Worm (Caenorhabditis elegans) whole organism, L1 larva: ENCODE measurements around the gene M01H9.4.

Experiments
- C16A3.4 ChIP-seq: fragments of 150-350 bp; optimal IDR thresholded peaks from 2 replicates; lab custom pipeline; 2014; ENCODE audit warnings: missing biosample characterization, missing genetic modification characterization
- C34B4.2 ChIP-seq: sonication (generic microtip); optimal IDR thresholded peaks from 2 replicates; lab custom pipeline; 2017; ENCODE audit warnings: mild to moderate bottlenecking, missing genetic modification characterization, missing compliant biosample characterization
- Y116A8C.19 ChIP-seq: sonication (generic microtip); optimal IDR thresholded peaks from 2 replicates; lab custom pipeline; 2016; ENCODE audit warnings: missing compliant biosample characterization, missing genetic modification characterization, borderline replicate concordance
- aha-1 ChIP-seq: fragments of 150-350 bp; optimal IDR thresholded peaks from 2 replicates; lab custom pipeline; 2014; ENCODE audit warnings: missing biosample characterization, missing genetic modification characterization
- aly-2 ChIP-seq: fragments of 150-350 bp; optimal IDR thresholded peaks from 2 replicates; lab custom pipeline; 2014; ENCODE audit warnings: missing biosample characterization, missing genetic modification characterization
- ama-1 ChIP-seq: fragments of 150-350 bp; optimal IDR thresholded peaks from 2 replicates; lab custom pipeline; 2014
- ceh-63 ChIP-seq: fragments of 200-800 bp; sonication (Bioruptor generic); optimal IDR thresholded peaks from 2 replicates; lab custom pipeline; 2018; ENCODE audit warnings: mild to moderate bottlenecking, missing genetic modification characterization, missing compliant biosample characterization
- ceh-88 ChIP-seq: fragments of 200-800 bp; sonication (Bioruptor generic); IDR thresholded peaks from 2 replicates; pipeline ENCODE4 v1.3.6; 2022; ENCODE audit warnings: missing genetic modification characterization, missing compliant biosample characterization
- ceh-90 ChIP-seq: sonication (generic microtip); optimal IDR thresholded peaks from 2 replicates; lab custom pipeline; 2016; ENCODE audit warnings: missing genetic modification characterization, missing compliant biosample characterization
- ces-1 ChIP-seq: fragments of 150-350 bp; optimal IDR thresholded peaks from 2 replicates; lab custom pipeline; 2014; ENCODE audit warnings: missing biosample characterization, missing genetic modification reagents, missing genetic modification characterization
- dsc-1 ChIP-seq: sonication (generic microtip); optimal IDR thresholded peaks from 2 replicates; lab custom pipeline; 2016; ENCODE audit warnings: mild to moderate bottlenecking, missing genetic modification characterization, missing compliant biosample characterization
- efl-1 ChIP-seq, 4 experiments: fragments of 150-350 bp; optimal IDR thresholded peaks in 3 of 4; peaks in 1 of 4; 1 replicate in 1 of 4; 2 replicates in 3 of 4; lab custom pipeline; 2014; ENCODE audit warnings: missing biosample characterization in 2 of 4, missing genetic modification characterization in 2 of 4, missing genetic modification reagents in 2 of 4
- efl-3 ChIP-seq: fragments of 200-800 bp; sonication (Bioruptor generic); optimal IDR thresholded peaks from 2 replicates; lab custom pipeline; 2018; ENCODE audit warnings: mild to moderate bottlenecking, missing genetic modification characterization, missing compliant biosample characterization
- egl-13 ChIP-seq: sonication (generic microtip); optimal IDR thresholded peaks from 2 replicates; lab custom pipeline; 2016; ENCODE audit warnings: missing genotype, missing genetic modification reagents, missing genetic modification characterization, missing compliant biosample characterization
- egl-27 ChIP-seq, 2 experiments: fragments of 150-350 bp in 1 of 2; sonication (generic microtip); optimal IDR thresholded peaks; 3 replicates each; lab custom pipeline; 2017 to 2018; ENCODE audit warnings: missing biosample characterization in 2 of 2, missing genetic modification characterization in 2 of 2, missing genetic modification reagents in 2 of 2
- elt-2 ChIP-seq: sonication (generic microtip); optimal IDR thresholded peaks from 2 replicates; lab custom pipeline; 2016; ENCODE audit warnings: missing genetic modification characterization, mild to moderate bottlenecking, inconsistent platforms, missing compliant biosample characterization, missing genetic modification reagents
- fkh-10 ChIP-seq: sonication (generic microtip); optimal IDR thresholded peaks from 2 replicates; lab custom pipeline; 2017; ENCODE audit warnings: missing biosample characterization, missing genetic modification reagents, missing genetic modification characterization
- fkh-8 ChIP-seq: sonication (generic microtip); optimal IDR thresholded peaks from 2 replicates; lab custom pipeline; 2016; ENCODE audit warnings: mild to moderate bottlenecking, missing genetic modification characterization, missing compliant biosample characterization
- hlh-4 ChIP-seq: sonication (generic microtip); optimal IDR thresholded peaks from 2 replicates; lab custom pipeline; 2016; ENCODE audit warnings: mild to moderate bottlenecking, missing genetic modification characterization, missing compliant biosample characterization
- hpl-2 ChIP-seq: fragments of 150-350 bp; optimal IDR thresholded peaks from 2 replicates; lab custom pipeline; 2014; ENCODE audit warnings: missing biosample characterization, missing genetic modification reagents, missing genetic modification characterization
- jun-1 ChIP-seq: fragments of 150-350 bp; optimal IDR thresholded peaks from 2 replicates; lab custom pipeline; 2014; ENCODE audit warnings: missing biosample characterization, missing genetic modification reagents, missing genetic modification characterization
- lin-14 ChIP-seq: fragments of 200-800 bp; sonication (Bioruptor generic); optimal IDR thresholded peaks from 2 replicates; lab custom pipeline; 2018; ENCODE audit warnings: mild to moderate bottlenecking, missing genetic modification characterization, moderate library complexity, missing compliant biosample characterization
- lin-15B ChIP-seq: fragments of 150-350 bp; sonication (generic microtip); optimal IDR thresholded peaks from 3 replicates; lab custom pipeline; 2014; ENCODE audit warnings: missing biosample characterization, missing genetic modification characterization
- lin-35 ChIP-seq, 2 experiments: fragments of 150-350 bp; optimal IDR thresholded peaks; 2 replicates each; lab custom pipeline; 2014; ENCODE audit warnings: missing biosample characterization in 2 of 2, missing genetic modification characterization in 2 of 2, missing genetic modification reagents in 2 of 2
- mdl-1 ChIP-seq, 2 experiments: fragments of 150-350 bp; optimal IDR thresholded peaks; 2 replicates each; lab custom pipeline; 2014 to 2017; ENCODE audit warnings: missing biosample characterization in 2 of 2, missing genetic modification characterization in 2 of 2, inconsistent platforms in 1 of 2
- nhr-19 ChIP-seq: fragments of 200-800 bp; sonication (Bioruptor generic); conservative IDR thresholded peaks from 2 replicates; pipeline ENCODE4 v1.3.6; 2022; ENCODE audit warnings: missing genetic modification characterization, missing compliant biosample characterization
- nhr-20 ChIP-seq: sonication (generic microtip); optimal IDR thresholded peaks from 2 replicates; lab custom pipeline; 2016; ENCODE audit warnings: mild to moderate bottlenecking, missing genetic modification characterization, missing compliant biosample characterization
- nhr-28 ChIP-seq: fragments of 150-350 bp; optimal IDR thresholded peaks from 2 replicates; lab custom pipeline; 2014; ENCODE audit warnings: missing biosample characterization, missing genetic modification characterization
- nhr-47 ChIP-seq: sonication (generic microtip); optimal IDR thresholded peaks from 2 replicates; lab custom pipeline; 2016; ENCODE audit warnings: mild to moderate bottlenecking, missing genetic modification characterization, moderate library complexity, missing compliant biosample characterization
- nhr-71 ChIP-seq: sonication (generic microtip); optimal IDR thresholded peaks from 2 replicates; lab custom pipeline; 2016; ENCODE audit warnings: mild to moderate bottlenecking, missing genetic modification characterization, moderate library complexity, missing compliant biosample characterization
- nhr-85 ChIP-seq: sonication (generic microtip); peaks from one replicate; lab custom pipeline; 2016; ENCODE audit warnings: missing genetic modification characterization, inconsistent platforms, missing compliant biosample characterization
- pag-3 ChIP-seq: sonication (generic microtip); optimal IDR thresholded peaks from 2 replicates; lab custom pipeline; 2017; ENCODE audit warnings: missing genetic modification characterization, mild to moderate bottlenecking, missing compliant biosample characterization, antibody characterized with exemption, borderline replicate concordance; ENCODE audit not compliant: insufficient read depth
- pqm-1 ChIP-seq: sonication (generic microtip); optimal IDR thresholded peaks from 3 replicates; lab custom pipeline; 2017; ENCODE audit warnings: missing biosample characterization, missing genetic modification characterization
- sox-4 ChIP-seq: sonication (generic microtip); optimal IDR thresholded peaks from 2 replicates; lab custom pipeline; 2016; ENCODE audit warnings: missing genetic modification characterization, missing compliant biosample characterization
- unc-30 ChIP-seq: sonication (generic microtip); optimal IDR thresholded peaks from 2 replicates; lab custom pipeline; 2017; ENCODE audit warnings: missing biosample characterization, missing genetic modification characterization
- unc-98 ChIP-seq: fragments of 200-800 bp; sonication (Bioruptor generic); IDR thresholded peaks from 2 replicates; pipeline ENCODE4 v1.3.6; 2022; ENCODE audit warnings: missing genetic modification characterization, missing compliant biosample characterization
- vab-15 ChIP-seq: sonication (generic microtip); optimal IDR thresholded peaks from 2 replicates; lab custom pipeline; 2017; ENCODE audit warnings: missing genotype, mild to moderate bottlenecking, missing genetic modification characterization, missing compliant biosample characterization
- xbp-1 ChIP-seq: sonication (generic microtip); optimal IDR thresholded peaks from 2 replicates; lab custom pipeline; 2016; ENCODE audit warnings: missing genetic modification characterization, missing compliant biosample characterization
- zag-1 ChIP-seq: fragments of 150-350 bp; optimal IDR thresholded peaks from 2 replicates; lab custom pipeline; 2014; ENCODE audit warnings: missing biosample characterization, missing genetic modification characterization
- ztf-11 ChIP-seq, 2 experiments: sonication (generic microtip); optimal IDR thresholded peaks; 2 replicates each; lab custom pipeline; 2016 to 2017; ENCODE audit warnings: missing genetic modification characterization in 2 of 2, missing biosample characterization in 1 of 2, missing compliant biosample characterization in 1 of 2
- ztf-4 ChIP-seq: fragments of 150-350 bp; optimal IDR thresholded peaks from 2 replicates; lab custom pipeline; 2014; ENCODE audit warnings: missing biosample characterization, missing genetic modification characterization

Gene M01H9.4

ce11 chrIV:4505078-4505477 lies 22.4 kb upstream of the M01H9.4 start:
- no peak for TF ChIP-seq egl-13 (tag; lab: Kevin White, UChicago)
- no peak for TF ChIP-seq ceh-88
- peak; percentile 7 for TF ChIP-seq nhr-71
- TF ChIP-seq hpl-2, result no peak
- no peak for TF ChIP-seq mdl-1 (tag; optimal IDR thresholded peaks at IDR 0.05; lab: Kevin White, UChicago)
- no peak for TF ChIP-seq unc-30 (tag; lab: Kevin White, UChicago)
- TF ChIP-seq xbp-1 (tag; lab: Kevin White, UChicago), result no peak
- no peak for TF ChIP-seq jun-1 (tag; lab: Kevin White, UChicago)
- TF ChIP-seq efl-1 (optimal IDR thresholded peaks at IDR 0.05; lab: Kevin White, UChicago), result no peak
- no peak for TF ChIP-seq efl-1 (GFP tag; optimal IDR thresholded peaks at IDR 0.05 in 1 of 2; lab: Kevin White, UChicago)
- no peak for TF ChIP-seq sox-4 (tag; lab: Kevin White, UChicago)
- TF ChIP-seq ces-1 (GFP tag; lab: Kevin White, UChicago), result peak; percentile 2
- TF ChIP-seq lin-14 (GFP tag; lab: Kevin White, UChicago), result peak; percentile 71
- no peak for TF ChIP-seq aha-1 (tag; lab: Kevin White, UChicago)
- peak; percentile 3 for TF ChIP-seq fkh-10 (GFP tag; lab: Kevin White, UChicago)
- TF ChIP-seq nhr-85, result peak; percentile 23
- no peak for TF ChIP-seq lin-15B (tag; lab: Kevin White, UChicago)
- TF ChIP-seq, all 84 proteins: peak for 5

DNA sequence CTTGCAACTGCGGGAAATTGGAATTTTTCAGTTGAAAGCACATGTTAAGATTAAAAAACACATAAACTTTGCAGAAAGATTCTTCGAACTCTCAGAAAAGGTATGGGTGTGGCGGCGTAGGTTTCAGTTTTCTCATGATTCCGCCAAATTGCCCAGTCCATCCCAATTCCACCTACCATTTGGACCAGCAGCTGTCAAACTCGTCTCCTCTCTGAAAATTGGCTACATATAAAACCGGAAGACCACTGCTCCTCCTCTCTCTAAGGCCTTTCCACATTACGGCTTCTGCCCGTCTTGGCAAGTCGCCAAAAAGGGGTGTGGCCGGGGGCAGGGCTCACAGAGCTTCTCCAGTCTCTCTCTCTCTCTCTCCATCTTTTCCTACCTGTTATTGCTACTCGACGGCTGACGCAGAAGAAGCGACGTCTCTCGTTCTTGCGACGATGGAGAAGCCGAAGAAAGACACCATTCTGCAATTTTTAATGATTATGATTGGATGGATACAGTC lies 7.5 kb upstream of the M01H9.4 start, which contains the start of gene ZK180.7:
Gene ZK180.7 (plus strand): TSS at position 395 of the 505 bp plus-strand sequence.
- no peak for TF ChIP-seq fkh-8 (tag; lab: Kevin White, UChicago)
- peak; percentile 69 for TF ChIP-seq ceh-63 (GFP tag; lab: Kevin White, UChicago)
- no peak for TF ChIP-seq nhr-71
- no peak for TF ChIP-seq C16A3.4 (tag; lab: Kevin White, UChicago)
- TF ChIP-seq Y116A8C.19 (tag; lab: Kevin White, UChicago), result no peak
- no peak for TF ChIP-seq efl-1 (optimal IDR thresholded peaks at IDR 0.05; lab: Kevin White, UChicago)
- peak in 1 of 2 experiments; percentile 69 for TF ChIP-seq efl-1 (GFP tag; optimal IDR thresholded peaks at IDR 0.05 in 1 of 2; lab: Kevin White, UChicago)
- TF ChIP-seq vab-15 (tag; lab: Kevin White, UChicago), result no peak
- TF ChIP-seq pqm-1 (tag; lab: Kevin White, UChicago), result no peak
- no peak for TF ChIP-seq nhr-85
- no peak for TF ChIP-seq C34B4.2 (tag; lab: Kevin White, UChicago)

ce11 chrIV:4486738-4487137 lies 4.0 kb upstream of the M01H9.4 start, which contains the start of gene trx-3:
TSS of gene trx-3 (plus strand) at chrIV:4487028.
- no peak for TF ChIP-seq hlh-4 (tag; lab: Kevin White, UChicago)
- TF ChIP-seq lin-35 (GFP tag; optimal IDR thresholded peaks at IDR 0.05; lab: Kevin White, UChicago), result peak in 1 of 2 experiments; percentile 22
- no peak for TF ChIP-seq efl-1 (optimal IDR thresholded peaks at IDR 0.05; lab: Kevin White, UChicago)
- TF ChIP-seq efl-1 (GFP tag; optimal IDR thresholded peaks at IDR 0.05 in 1 of 2; lab: Kevin White, UChicago), result peak in 1 of 2 experiments; percentile 67
- no peak for TF ChIP-seq zag-1
- TF ChIP-seq ama-1 (lab: Kevin White, UChicago), result no peak
- peak; percentile 48 for TF ChIP-seq pqm-1 (tag; lab: Kevin White, UChicago)
- TF ChIP-seq elt-2, result peak; percentile 77
- TF ChIP-seq unc-30 (tag; lab: Kevin White, UChicago), result no peak
- no peak for TF ChIP-seq nhr-20 (tag; lab: Kevin White, UChicago)
- no peak for TF ChIP-seq dsc-1 (tag; lab: Kevin White, UChicago)
- no peak for TF ChIP-seq C34B4.2 (tag; lab: Kevin White, UChicago)
- TF ChIP-seq nhr-47, result no peak

ce11 chrIV:4484555-4484954 lies 1.8 kb upstream of the M01H9.4 start:
- TF ChIP-seq unc-98 (GFP tag; lab: Robert Waterston, UW) (no peak), nhr-19 (peak; percentile 20; the same call in 1 of the 2 replicates), aly-2 (no peak), ztf-11 (tag; optimal IDR thresholded peaks at IDR 0.05; lab: Kevin White, UChicago) (no peak), ceh-90 (no peak), nhr-85 (peak; percentile 47), efl-3 (no peak), efl-1 (optimal IDR thresholded peaks at IDR 0.05; lab: Kevin White, UChicago) (no peak), efl-1 (GFP tag; optimal IDR thresholded peaks at IDR 0.05 in 1 of 2; lab: Kevin White, UChicago) (peak in 1 of 2 experiments; percentile 67), nhr-20 (tag; lab: Kevin White, UChicago) (peak; percentile 17), ztf-4 (tag; lab: Kevin White, UChicago) (no peak), lin-14 (GFP tag; lab: Kevin White, UChicago) (peak; percentile 34), fkh-8 (tag; lab: Kevin White, UChicago) (no peak), egl-27 (tag; optimal IDR thresholded peaks at IDR 0.05; lab: Kevin White, UChicago) (no peak), pag-3 (tag; lab: Kevin White, UChicago) (no peak), lin-35 (GFP tag; optimal IDR thresholded peaks at IDR 0.05; lab: Kevin White, UChicago) (peak in 1 of 2 experiments; percentile 42), nhr-28 (tag; lab: Kevin White, UChicago) (no peak), elt-2 (peak; percentile 41), nhr-71 (peak; percentile 35), vab-15 (tag; lab: Kevin White, UChicago) (no peak)
